Worm (Caenorhabditis elegans): ENCODE results near the gene D1044.7.

Gene D1044.7

ce11 chrIII:5550844-5551243, 42.3 kb upstream of the D1044.7 start:
- no peak for TF ChIP-seq madf-2 (tag; optimal IDR thresholded peaks at IDR 0.05)
- no peak for TF ChIP-seq gmeb-2 (tag; optimal IDR thresholded peaks at IDR 0.05)
- TF ChIP-seq syd-9 (tag; optimal IDR thresholded peaks at IDR 0.05): no peak
- no peak for TF ChIP-seq C08G9.2 (tag; optimal IDR thresholded peaks at IDR 0.05)
- TF ChIP-seq F13H6.1 (tag; optimal IDR thresholded peaks at IDR 0.05): no peak
- no peak for TF ChIP-seq fkh-6 (tag; optimal IDR thresholded peaks at IDR 0.05)

DNA sequence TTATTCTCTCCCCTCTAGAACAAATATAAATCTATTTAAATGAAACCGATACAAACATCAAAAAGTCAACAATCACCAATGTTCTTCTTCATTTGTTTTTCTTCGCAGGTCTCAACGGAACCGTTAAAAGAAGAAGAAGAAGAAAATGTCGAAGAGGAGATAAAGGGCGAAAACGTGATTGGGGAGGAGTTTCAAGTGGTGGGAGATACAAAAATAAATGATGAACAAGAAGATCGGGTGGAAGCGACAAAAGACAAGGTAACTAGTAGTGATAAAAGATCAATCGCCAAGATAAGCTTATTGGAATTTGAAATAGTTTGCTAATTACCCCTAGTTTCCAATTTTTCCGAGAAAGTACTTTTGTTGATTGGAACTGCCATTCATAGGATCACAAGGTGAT, 41.6 kb upstream of the D1044.7 start:
- TF ChIP-seq ref-2 (tag; optimal IDR thresholded peaks at IDR 0.05) (no peak), ceh-48 (tag; optimal IDR thresholded peaks at IDR 0.05) (no peak), ceh-19 (GFP tag; optimal IDR thresholded peaks at IDR 0.05) (no peak)

- TF ChIP-seq sox-2 (GFP tag; IDR thresholded peaks at IDR 0.05) (no peak), ets-4 (tag; optimal IDR thresholded peaks at IDR 0.05) (no peak), ahr-1 (tag; optimal IDR thresholded peaks at IDR 0.05) (no peak), fkh-6 (tag; optimal IDR thresholded peaks at IDR 0.05) (no peak), ceh-34 (tag; optimal IDR thresholded peaks at IDR 0.05) (no peak), ceh-45 (GFP tag; IDR thresholded peaks at IDR 0.05) (no peak), fax-1 (tag; optimal IDR thresholded peaks at IDR 0.05) (no peak), elt-2 (tag; optimal IDR thresholded peaks at IDR 0.05) (peak; percentile 26)
Measured at ce11 chrIII:5546730-5547129, 38.2 kb upstream of the D1044.7 start, which contains the start of gene F09F7.5. Gene F09F7.5 (plus strand): TSS chrIII:5546987.

DNA sequence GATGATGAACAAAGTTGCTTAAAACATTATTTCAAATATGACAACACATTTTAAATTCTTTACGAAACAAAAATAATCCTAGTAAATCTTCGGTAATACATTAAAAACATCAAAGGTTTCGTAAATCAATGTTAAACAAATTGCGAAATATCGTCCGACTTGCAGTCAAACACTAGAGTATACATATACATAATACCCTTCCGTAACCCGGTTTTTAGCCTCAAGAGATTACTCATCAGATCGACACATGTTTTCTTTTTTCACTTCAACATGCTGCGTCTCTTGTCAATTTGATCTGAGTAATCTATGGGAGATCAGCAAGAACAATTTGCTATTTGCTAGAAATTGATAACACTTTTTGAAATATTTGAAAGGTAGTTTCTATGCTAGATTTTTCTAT, 37.7 kb upstream of the D1044.7 start:
- TF ChIP-seq rnt-1 (tag; optimal IDR thresholded peaks at IDR 0.05) (no peak), npax-4 (tag; optimal IDR thresholded peaks at IDR 0.05) (no peak), pax-1 (tag; optimal IDR thresholded peaks at IDR 0.05) (no peak), hlh-13 (GFP tag; optimal IDR thresholded peaks at IDR 0.05) (no peak), sox-2 (GFP tag; IDR thresholded peaks at IDR 0.05) (no peak), ets-4 (tag; optimal IDR thresholded peaks at IDR 0.05) (no peak), ceh-2 (tag; optimal IDR thresholded peaks at IDR 0.05) (no peak), dmd-4 (tag; optimal IDR thresholded peaks at IDR 0.05; ENCODE audit: borderline replicate concordance) (no peak), T23F11.4 (GFP tag; optimal IDR thresholded peaks at IDR 0.05) (no peak)

ce11 chrIII:5543727-5544345, 35.3 kb upstream of the D1044.7 start, which contains the start of gene D1044.1:
Gene D1044.1 (plus strand): TSS chrIII:5544295.
- TF ChIP-seq ceh-31 (tag; optimal IDR thresholded peaks at IDR 0.05) (no peak), ceh-19 (GFP tag; optimal IDR thresholded peaks at IDR 0.05) (no peak), fkh-10 (GFP tag; optimal IDR thresholded peaks at IDR 0.05) (no peak), ceh-6 (GFP tag; optimal IDR thresholded peaks at IDR 0.05) (no peak), elt-4 (tag; optimal IDR thresholded peaks at IDR 0.05) (no peak), ceh-9 (tag; optimal IDR thresholded peaks at IDR 0.05) (no peak)

DNA sequence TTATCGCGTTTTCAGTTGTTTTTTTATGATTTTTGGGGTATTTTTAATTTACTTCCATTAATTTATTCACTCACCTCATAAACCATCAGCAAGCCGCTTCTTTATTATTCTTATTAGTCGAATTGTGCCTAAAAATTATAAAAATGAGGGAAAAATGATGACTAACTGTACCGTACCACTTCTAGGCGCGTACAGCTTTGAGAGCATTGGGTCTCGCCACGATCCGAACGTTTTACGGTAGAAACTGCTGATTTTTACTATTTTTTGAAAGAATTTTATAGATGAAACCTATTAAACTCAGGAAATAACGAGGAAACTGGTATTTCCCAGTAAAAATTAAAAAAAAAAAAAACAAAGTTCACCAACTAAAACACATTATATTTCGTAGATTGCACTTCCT, 34.5 kb upstream of the D1044.7 start, which contains the start of gene D1044.6:
Gene D1044.6 (minus strand): TSS at position 128 of the 400 bp plus-strand sequence.
- TF ChIP-seq sdc-2 (tag; optimal IDR thresholded peaks at IDR 0.05) (no peak), elt-4 (tag; optimal IDR thresholded peaks at IDR 0.05) (no peak), tbx-2 (tag; optimal IDR thresholded peaks at IDR 0.05) (no peak), odd-2 (tag; optimal IDR thresholded peaks at IDR 0.05) (no peak), sox-2 (GFP tag; IDR thresholded peaks at IDR 0.05) (no peak), ceh-2 (tag; optimal IDR thresholded peaks at IDR 0.05) (no peak), T23F11.4 (GFP tag; optimal IDR thresholded peaks at IDR 0.05) (no peak), pax-1 (tag; optimal IDR thresholded peaks at IDR 0.05) (no peak), rnt-1 (tag; optimal IDR thresholded peaks at IDR 0.05) (no peak)
